Worm (Caenorhabditis elegans) whole organism, L2 larva: Measurements from ENCODE around the gene scl-2.

Experiments used
- R02D3.7 ChIP-seq: fragments of 150-350 bp; optimal IDR thresholded peaks from 2 replicates; lab custom pipeline; 2014; ENCODE audit warnings: missing biosample characterization, missing genetic modification characterization
- egl-27 ChIP-seq: sonication (generic microtip); optimal IDR thresholded peaks from 3 replicates; lab custom pipeline; 2017; ENCODE audit warnings: missing biosample characterization, missing genetic modification reagents, missing genetic modification characterization
- elt-3 ChIP-seq: sonication (generic microtip); optimal IDR thresholded peaks from 2 replicates; lab custom pipeline; 2017; ENCODE audit warnings: missing biosample characterization, missing genetic modification characterization
- lin-39 ChIP-seq: fragments of 150-350 bp; optimal IDR thresholded peaks from 2 replicates; lab custom pipeline; 2014; ENCODE audit warnings: missing biosample characterization, missing genetic modification reagents, missing genetic modification characterization
- nhr-237 ChIP-seq: fragments of 150-350 bp; optimal IDR thresholded peaks from 2 replicates; lab custom pipeline; 2014; ENCODE audit warnings: missing biosample characterization, missing genetic modification characterization
- nhr-6 ChIP-seq: fragments of 150-350 bp; optimal IDR thresholded peaks from 2 replicates; lab custom pipeline; 2014; ENCODE audit warnings: missing biosample characterization, missing genetic modification characterization
- unc-39 ChIP-seq: fragments of 150-350 bp; optimal IDR thresholded peaks from 2 replicates; lab custom pipeline; 2014; ENCODE audit warnings: missing biosample characterization, missing genetic modification characterization

DNA sequence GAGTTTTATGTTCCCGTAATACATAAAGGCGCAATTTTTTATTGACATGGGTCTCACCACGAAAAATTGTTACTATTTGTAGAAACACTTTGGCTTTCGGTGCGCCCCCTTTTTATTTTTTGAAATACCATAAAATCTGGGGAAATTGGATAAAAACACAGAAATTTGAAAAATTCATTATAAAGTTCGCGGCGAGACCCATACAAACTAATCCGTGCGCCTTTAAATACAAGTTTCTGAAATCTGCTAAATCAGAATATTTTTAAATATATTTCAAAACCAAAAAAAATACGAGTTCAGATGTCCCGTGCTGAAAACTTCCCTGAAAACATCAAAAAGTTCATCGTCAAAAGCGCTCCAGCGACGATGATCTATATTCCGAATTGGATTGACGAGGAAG is 49.8 kb downstream of the scl-2 start, which contains the start of gene B0564.2:
- TF ChIP-seq egl-27 (no peak), nhr-6 (no peak), nhr-237 (tag; lab: Kevin White, UChicago) (no peak), lin-39 (tag; lab: Kevin White, UChicago) (no peak), elt-3 (tag; lab: Kevin White, UChicago) (no peak), R02D3.7 (tag; lab: Kevin White, UChicago) (no peak), unc-39 (tag; lab: Kevin White, UChicago) (no peak)
